Fruit fly (Drosophila melanogaster): ENCODE data around the gene CG12320.
A peak's percentile ranks its signal among the peaks of the same experiment; 100 is the strongest.

CG12320 gene

DNA sequence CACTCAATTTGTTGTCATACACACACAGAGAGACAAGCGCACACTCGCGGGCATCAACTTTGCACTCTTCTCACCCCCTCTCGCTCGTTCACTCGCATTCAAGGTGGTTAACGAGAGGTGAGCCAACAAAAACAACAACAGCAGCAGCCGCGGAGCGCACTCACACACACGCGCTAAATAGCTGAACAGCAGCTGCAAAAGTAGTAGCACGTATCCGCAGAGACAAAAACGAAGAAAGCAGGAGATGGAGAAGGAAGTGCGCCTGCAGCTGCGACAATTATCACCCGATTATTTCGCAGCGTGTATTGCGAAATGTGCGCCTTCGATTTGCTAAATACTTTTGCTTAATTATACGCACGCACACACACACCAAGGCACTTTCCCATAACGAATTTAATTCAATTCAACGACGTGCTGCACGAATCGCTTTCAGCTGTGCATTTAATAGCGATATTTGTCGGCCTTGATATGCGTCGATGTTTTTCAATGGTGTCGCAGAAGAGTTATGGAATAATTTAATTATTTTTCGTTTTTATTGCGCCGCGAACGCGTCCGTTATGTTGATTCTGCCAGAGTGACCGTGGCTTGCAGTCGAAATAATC is 45.9 kb upstream of the CG12320 start (continued):
- no peak for TF ChIP-seq fru (optimal IDR thresholded peaks at IDR 0.05)
- no peak for TF ChIP-seq dmrt11E (tag; optimal IDR thresholded peaks at IDR 0.05)
- no peak for TF ChIP-seq CG18011 (GFP tag; optimal IDR thresholded peaks at IDR 0.05)
- 0 out of 4 replicates have a peak, but pooled peaks have one; percentile 5 for TF ChIP-seq Dll (GFP tag; IDR thresholded peaks at IDR 0.05; ENCODE audit: partially characterized antibody)
- peak; percentile 80; the same call in 2 of the 3 replicates for TF ChIP-seq CG34422 (GFP tag; IDR thresholded peaks at IDR 0.05)
- TF ChIP-seq HLH54F (GFP tag; optimal IDR thresholded peaks at IDR 0.05), result peak; percentile 11
- TF ChIP-seq tna (GFP tag; IDR thresholded peaks at IDR 0.05; ENCODE audit: partially characterized antibody), result no peak
- peak; percentile 38; the same call in 1 of the 2 replicates for TF ChIP-seq Adf1 (GFP tag; IDR thresholded peaks at IDR 0.05)
- no peak for TF ChIP-seq CG16779 (GFP tag; IDR thresholded peaks at IDR 0.05)
- TF ChIP-seq oc (tag; optimal IDR thresholded peaks at IDR 0.05), result no peak
- peak; percentile 98 for TF ChIP-seq CG11696 (GFP tag; IDR thresholded peaks at IDR 0.05)
- TF ChIP-seq unc-4 (GFP tag; IDR thresholded peaks at IDR 0.05; ENCODE audit: partially characterized antibody), result no peak
- no peak for TF ChIP-seq CG33557 (GFP tag; optimal IDR thresholded peaks at IDR 0.05)
- TF ChIP-seq Camta (GFP tag; optimal IDR thresholded peaks at IDR 0.05), result no peak
- TF ChIP-seq maf-S (GFP tag; optimal IDR thresholded peaks at IDR 0.05), result no peak
- peak; percentile 60 for TF ChIP-seq Drgx (GFP tag; IDR thresholded peaks at IDR 0.05)
- TF ChIP-seq eyg (GFP tag; optimal IDR thresholded peaks at IDR 0.05), result no peak
- peak; percentile 35 for TF ChIP-seq Side (GFP tag; optimal IDR thresholded peaks at IDR 0.05)
- TF ChIP-seq CG13894 (tag; optimal IDR thresholded peaks at IDR 0.05), result peak; percentile 56
- TF ChIP-seq klu (GFP tag; IDR thresholded peaks at IDR 0.05), result no peak
- TF ChIP-seq ERR (GFP tag; optimal IDR thresholded peaks at IDR 0.05), result peak; percentile 43
- TF ChIP-seq Gug (GFP tag; IDR thresholded peaks at IDR 0.05), result 0 out of 4 replicates have a peak, but pooled peaks have one; percentile 9
- peak; percentile 81 for TF ChIP-seq pros (GFP tag; optimal IDR thresholded peaks at IDR 0.05)
- TF ChIP-seq CG6765 (GFP tag; optimal IDR thresholded peaks at IDR 0.05), result no peak
- no peak for TF ChIP-seq CG32767 (GFP tag; IDR thresholded peaks at IDR 0.05)
- TF ChIP-seq lbe (GFP tag; optimal IDR thresholded peaks at IDR 0.05), result no peak
- no peak for TF ChIP-seq Max (GFP tag; optimal IDR thresholded peaks at IDR 0.05)
- peak; percentile 58; the same call in 1 of the 2 replicates for TF ChIP-seq Awh (GFP tag; IDR thresholded peaks at IDR 0.05)
- TF ChIP-seq CTCF (GFP tag; optimal IDR thresholded peaks at IDR 0.05), result no peak
- peak; percentile 3 for TF ChIP-seq CG17359 (tag; optimal IDR thresholded peaks at IDR 0.05)
- TF ChIP-seq org-1 (GFP tag; optimal IDR thresholded peaks at IDR 0.05), result no peak
- TF ChIP-seq CG32772 (GFP tag; IDR thresholded peaks at IDR 0.05), result no peak
- no peak for TF ChIP-seq CG43689 (GFP tag; IDR thresholded peaks at IDR 0.05)
- TF ChIP-seq chif (GFP tag; optimal IDR thresholded peaks at IDR 0.05), result no peak
- TF ChIP-seq CG7839 (tag; optimal IDR thresholded peaks at IDR 0.05), result peak; percentile 4
- TF ChIP-seq chm (GFP tag; IDR thresholded peaks at IDR 0.05), result peak; percentile 24; the same call in 1 of the 2 replicates
- TF ChIP-seq CG12236 (GFP tag; optimal IDR thresholded peaks at IDR 0.05), result no peak
- no peak for TF ChIP-seq CG15696 (tag; optimal IDR thresholded peaks at IDR 0.05)
- no peak for TF ChIP-seq danr (GFP tag; IDR thresholded peaks at IDR 0.05)
- no peak for TF ChIP-seq CG15073 (GFP tag; optimal IDR thresholded peaks at IDR 0.05)
- no peak for TF ChIP-seq Hr3 (GFP tag; optimal IDR thresholded peaks at IDR 0.05)
- TF ChIP-seq cad (GFP tag; optimal IDR thresholded peaks at IDR 0.05), result no peak
- no peak for TF ChIP-seq gsb (GFP tag; IDR thresholded peaks at IDR 0.05)
- TF ChIP-seq CG11093 (GFP tag; IDR thresholded peaks at IDR 0.05), result no peak
- TF ChIP-seq CG12659 (GFP tag; optimal IDR thresholded peaks at IDR 0.05), result no peak
- no peak for TF ChIP-seq CG12744 (GFP tag; optimal IDR thresholded peaks at IDR 0.05)
- TF ChIP-seq E2f2 (GFP tag; IDR thresholded peaks at IDR 0.05), result no peak
- no peak for TF ChIP-seq cas (GFP tag; IDR thresholded peaks at IDR 0.05)
- TF ChIP-seq gem (tag; optimal IDR thresholded peaks at IDR 0.05), result no peak
- TF ChIP-seq scrt (GFP tag; optimal IDR thresholded peaks at IDR 0.05), result no peak
- peak; percentile 20; the same call in 1 of the 2 replicates for TF ChIP-seq peb (GFP tag; IDR thresholded peaks at IDR 0.05)
- no peak for TF ChIP-seq sug (tag; optimal IDR thresholded peaks at IDR 0.05)

All from whole organism, embryonic.